Worm (Caenorhabditis elegans) whole organism, midembryonic: ENCODE data around the gene F38C2.7.
"Not testable (repeated sequence)": the region's sequence is repeated elsewhere in the genome, so short reads cannot be mapped to it uniquely, and the experiment has no call there.

ENCODE experiments used
- T22C8.4 ChIP-seq: fragments of 200-800 bp; sonication (Bioruptor generic); IDR thresholded peaks from 2 replicates; pipeline ENCODE4 v1.3.6; 2022; ENCODE audit warnings: missing genetic modification characterization, missing compliant biosample characterization
- cog-1 ChIP-seq: sonication (generic microtip); optimal IDR thresholded peaks from 2 replicates; lab custom pipeline; 2016; ENCODE audit warnings: missing genetic modification characterization, missing compliant biosample characterization
- flt-1 ChIP-seq: fragments of 200-800 bp; sonication (Bioruptor generic); IDR thresholded peaks from 2 replicates; pipeline ENCODE4 v1.3.6; 2022; ENCODE audit warnings: missing genetic modification characterization, missing compliant biosample characterization
- klf-2 ChIP-seq: fragments of 200-800 bp; sonication (Bioruptor generic); conservative IDR thresholded peaks from 2 replicates; pipeline ENCODE4 v1.3.6; 2022; ENCODE audit warnings: missing genetic modification reagents, missing genetic modification characterization, missing compliant biosample characterization
- med-1 ChIP-seq: sonication (generic microtip); optimal IDR thresholded peaks from 2 replicates; lab custom pipeline; 2017; ENCODE audit warnings: missing genetic modification characterization, mild to moderate bottlenecking, missing compliant biosample characterization, antibody characterized with exemption, missing genetic modification reagents; ENCODE audit not compliant: insufficient read depth
- ref-1 ChIP-seq: fragments of 200-800 bp; sonication (Bioruptor generic); conservative IDR thresholded peaks from 2 replicates; pipeline ENCODE4 v1.3.6; 2022; ENCODE audit warnings: missing genetic modification reagents, missing genetic modification characterization, missing compliant biosample characterization
- tab-1 ChIP-seq: fragments of 200-800 bp; sonication (Bioruptor generic); IDR thresholded peaks from 2 replicates; pipeline ENCODE4 v1.3.6; 2022; ENCODE audit warnings: missing genetic modification characterization, missing compliant biosample characterization
- ztf-23 ChIP-seq: fragments of 200-800 bp; sonication (Bioruptor generic); IDR thresholded peaks from 2 replicates; pipeline ENCODE4 v1.3.6; 2022; ENCODE audit warnings: missing genetic modification reagents, missing genetic modification characterization, missing compliant biosample characterization
- ztf-29 ChIP-seq: fragments of 200-800 bp; sonication (Bioruptor generic); IDR thresholded peaks from 2 replicates; pipeline ENCODE4 v1.3.6; 2022; ENCODE audit warnings: missing genetic modification reagents, missing genetic modification characterization, missing compliant biosample characterization

F38C2.7 gene

DNA sequence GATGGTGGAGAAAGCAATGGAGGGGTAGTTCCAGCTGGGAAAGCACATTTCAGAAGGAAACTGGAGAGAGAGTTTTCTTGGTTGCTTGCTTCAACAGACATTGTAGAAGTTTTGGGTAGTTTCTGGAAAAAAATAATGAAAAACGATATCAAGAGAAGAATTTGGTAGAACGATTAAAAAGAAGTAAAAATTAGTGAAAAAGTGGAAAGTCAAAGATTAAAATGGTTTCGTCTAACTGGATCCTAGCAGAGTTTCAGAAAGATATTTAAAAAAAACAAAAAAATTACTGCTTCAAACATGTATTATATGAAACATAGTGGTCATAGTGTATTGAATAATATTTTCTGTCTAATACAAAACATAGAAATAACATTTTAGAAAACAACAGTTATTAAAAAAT lies at the start of gene F38C2.7:
Gene F38C2.7 (minus strand): TSS at position 101 of the 400 bp plus-strand sequence.
- no peak for TF ChIP-seq flt-1
- no peak for TF ChIP-seq T22C8.4 (GFP tag; lab: Robert Waterston, UW)
- no peak for TF ChIP-seq klf-2 (GFP tag; lab: Robert Waterston, UW)
- no peak for TF ChIP-seq ref-1
- TF ChIP-seq med-1 (GFP tag; lab: Kevin White, UChicago), result no peak
- no peak for TF ChIP-seq cog-1 (tag; lab: Kevin White, UChicago)
- TF ChIP-seq ztf-29, result no peak
- TF ChIP-seq tab-1, result no peak
- TF ChIP-seq ztf-23, result no peak

DNA sequence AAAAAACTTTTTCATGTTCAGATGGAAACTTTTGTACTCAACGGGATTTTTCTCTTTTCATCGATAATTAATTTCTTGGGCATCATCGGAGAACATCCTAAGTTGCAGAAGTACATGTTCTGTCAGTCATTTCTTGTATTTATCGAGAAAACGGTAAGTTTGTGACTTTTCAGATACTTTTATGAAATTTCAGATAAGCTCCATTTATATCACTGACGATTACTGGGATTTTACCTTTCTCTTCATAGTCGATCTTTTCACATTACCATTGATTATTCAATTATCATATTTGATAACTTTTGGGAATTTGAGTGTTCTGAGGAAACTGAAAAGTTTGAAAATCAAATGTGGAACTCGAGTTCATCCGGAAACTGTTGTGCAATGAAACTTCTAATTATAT lies 47.4 kb upstream of the F38C2.7 start, which contains the start of gene srz-105:
Gene srz-105 (plus strand): TSS at position 301 of the 400 bp plus-strand sequence.
- TF ChIP-seq ztf-29 (no peak), cog-1 (tag; lab: Kevin White, UChicago) (no peak), ref-1 (no peak), flt-1 (no peak), med-1 (GFP tag; lab: Kevin White, UChicago) (no peak), klf-2 (GFP tag; lab: Robert Waterston, UW) (no peak), tab-1 (no peak), T22C8.4 (GFP tag; lab: Robert Waterston, UW) (no peak), ztf-23 (no peak)

ce11 chrIV:16323373-16323772 lies 46.2 kb upstream of the F38C2.7 start, which contains the start of gene srz-104:
Gene srz-104 (plus strand): TSS chrIV:16323673.
- TF ChIP-seq T22C8.4 (GFP tag; lab: Robert Waterston, UW) (no peak), klf-2 (GFP tag; lab: Robert Waterston, UW) (no peak), flt-1 (no peak), med-1 (GFP tag; lab: Kevin White, UChicago) (no peak), ref-1 (no peak), ztf-23 (no peak), ztf-29 (no peak)

DNA sequence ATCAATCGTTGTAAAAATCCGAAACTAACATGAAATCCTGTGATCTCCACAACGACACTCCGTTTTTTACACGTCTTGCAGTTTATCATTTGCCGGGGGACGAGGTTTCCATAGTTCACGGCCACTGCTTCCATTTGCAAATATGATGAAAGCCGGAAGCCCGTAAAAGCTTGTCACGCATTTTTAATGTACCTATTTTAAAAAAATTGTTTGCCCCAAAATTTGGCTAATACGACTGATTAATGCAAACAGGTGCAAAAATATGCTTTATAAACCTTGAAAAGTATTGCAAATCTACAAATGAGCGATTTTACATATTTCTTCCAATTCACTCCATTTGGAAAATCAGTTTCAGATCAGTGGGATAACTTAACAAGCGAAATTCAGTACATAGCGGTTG lies 43.7 kb upstream of the F38C2.7 start, which contains the start of gene srz-61:
Gene srz-61 (plus strand): TSS at position 301 of the 400 bp plus-strand sequence.
- TF ChIP-seq cog-1 (tag; lab: Kevin White, UChicago) (no peak), ref-1 (no peak), med-1 (GFP tag; lab: Kevin White, UChicago) (no peak), tab-1 (no peak), ztf-29 (no peak), ztf-23 (no peak), flt-1 (no peak)

- TF ChIP-seq ref-1 (no peak), flt-1 (no peak), tab-1 (no peak), T22C8.4 (GFP tag; lab: Robert Waterston, UW) (no peak), ztf-23 (no peak)
Observed at ce11 chrIV:16320410-16320809, 43.2 kb upstream of the F38C2.7 start, which contains the start of gene K03D3.5. Gene K03D3.5 (minus strand): TSS chrIV:16320510.

DNA sequence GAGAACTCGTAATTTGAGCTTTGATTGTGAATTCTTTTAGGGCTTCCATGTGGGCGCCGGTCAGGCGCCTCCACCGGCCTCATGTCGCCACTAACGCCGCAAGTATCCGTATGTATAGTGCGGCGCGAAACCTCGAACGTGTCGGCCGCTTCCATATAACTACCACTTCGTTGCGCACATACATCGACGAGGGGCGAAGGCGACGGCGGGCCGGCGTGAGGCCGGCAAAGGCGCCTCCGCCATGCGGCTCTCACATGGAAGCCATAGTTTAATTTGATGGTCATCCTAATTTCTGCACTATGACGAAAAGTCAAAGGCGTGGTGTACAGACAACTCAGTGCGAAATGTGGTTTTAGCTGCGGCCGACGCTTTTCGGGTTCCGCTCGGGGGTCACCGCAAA lies 32.9 kb upstream of the F38C2.7 start:
- TF ChIP-seq cog-1 (tag; lab: Kevin White, UChicago), result no peak
- TF ChIP-seq ref-1, result no peak
- no peak for TF ChIP-seq ztf-23
- no peak for TF ChIP-seq flt-1
- no peak for TF ChIP-seq T22C8.4 (GFP tag; lab: Robert Waterston, UW)
- no peak for TF ChIP-seq med-1 (GFP tag; lab: Kevin White, UChicago)
- no peak for TF ChIP-seq klf-2 (GFP tag; lab: Robert Waterston, UW)
- no peak for TF ChIP-seq ztf-29
- TF ChIP-seq tab-1, result no peak

DNA sequence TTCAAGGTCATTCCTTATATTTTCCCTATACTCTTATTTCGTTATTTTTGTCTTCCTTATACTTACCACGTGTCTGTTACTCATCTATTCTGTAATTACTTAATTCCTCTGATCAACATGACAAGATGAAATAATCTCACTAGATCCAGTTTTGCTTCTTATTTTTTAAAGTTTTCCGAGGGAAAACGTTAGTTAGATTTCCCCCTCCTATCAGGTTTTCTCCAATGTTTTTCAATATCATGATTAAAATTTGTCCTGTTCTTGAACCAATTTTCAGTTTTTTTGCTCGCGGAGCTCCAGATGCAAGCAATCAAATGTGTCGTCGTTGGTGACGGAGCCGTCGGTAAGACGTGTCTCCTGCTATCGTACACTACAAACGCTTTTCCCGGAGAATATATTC lies 30.7 kb upstream of the F38C2.7 start, which contains the start of gene rac-2:
Gene rac-2 (plus strand): TSS at position 301 of the 400 bp plus-strand sequence.
- TF ChIP-seq flt-1; ref-1; cog-1 (tag; lab: Kevin White, UChicago): not testable (repeated sequence)

ce11 chrIV:16306918-16307317 lies 29.7 kb upstream of the F38C2.7 start:
- no peak for TF ChIP-seq tab-1
- TF ChIP-seq klf-2 (GFP tag; lab: Robert Waterston, UW), result no peak
- TF ChIP-seq T22C8.4 (GFP tag; lab: Robert Waterston, UW), result no peak
- no peak for TF ChIP-seq med-1 (GFP tag; lab: Kevin White, UChicago)
- no peak for TF ChIP-seq ztf-23
- no peak for TF ChIP-seq flt-1

DNA sequence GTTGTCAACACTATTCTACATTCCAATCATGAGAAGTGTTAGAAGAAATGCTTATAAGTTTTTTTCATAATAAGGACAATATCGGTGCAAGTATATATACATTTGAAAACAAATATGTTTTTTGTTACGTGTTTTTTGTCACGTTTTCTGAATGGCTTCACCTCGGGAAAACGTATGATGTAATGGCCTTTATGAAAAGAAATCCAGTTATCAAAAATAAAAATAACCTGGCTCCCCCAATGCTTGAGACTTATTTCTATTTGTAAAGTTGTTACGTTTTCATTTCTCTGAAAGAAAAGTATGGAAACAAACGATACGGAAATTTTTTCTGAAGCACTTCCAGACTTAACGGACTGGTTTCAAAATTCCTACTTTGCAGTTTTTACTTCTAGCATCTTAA lies 21.7 kb upstream of the F38C2.7 start, which contains the start of gene srz-72:
Gene srz-72 (plus strand): TSS at position 301 of the 400 bp plus-strand sequence.
- no peak for TF ChIP-seq med-1 (GFP tag; lab: Kevin White, UChicago)
- no peak for TF ChIP-seq klf-2 (GFP tag; lab: Robert Waterston, UW)
- TF ChIP-seq T22C8.4 (GFP tag; lab: Robert Waterston, UW), result no peak
- no peak for TF ChIP-seq ztf-23
- no peak for TF ChIP-seq tab-1
- no peak for TF ChIP-seq cog-1 (tag; lab: Kevin White, UChicago)

- TF ChIP-seq flt-1 (no peak), ref-1 (no peak), ztf-29 (no peak), T22C8.4 (GFP tag; lab: Robert Waterston, UW) (no peak), cog-1 (tag; lab: Kevin White, UChicago) (no peak), med-1 (GFP tag; lab: Kevin White, UChicago) (no peak), klf-2 (GFP tag; lab: Robert Waterston, UW) (no peak), tab-1 (no peak), ztf-23 (no peak)
Observed at ce11 chrIV:16293889-16294288, 16.7 kb upstream of the F38C2.7 start.

DNA sequence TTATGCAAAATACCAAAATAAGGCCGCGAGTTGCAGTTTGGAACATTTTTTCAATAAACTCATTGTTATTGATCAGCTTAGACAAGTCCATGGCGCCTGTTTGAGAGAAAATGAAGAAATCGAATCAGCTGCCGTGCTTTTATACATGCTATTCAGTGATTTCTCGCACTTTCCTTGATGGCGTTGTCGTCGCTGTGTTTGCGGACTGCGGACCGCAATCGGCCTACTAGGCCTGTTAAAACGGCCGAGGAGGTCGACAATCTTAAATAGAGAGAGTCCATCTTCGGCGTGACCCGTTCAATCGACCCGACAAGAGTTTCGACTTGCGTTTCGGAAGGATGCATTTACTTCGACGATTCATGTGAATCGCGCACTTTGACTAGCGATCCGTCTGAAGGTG lies 13.6 kb upstream of the F38C2.7 start, which contains the start of gene srz-75:
Gene srz-75 (minus strand): TSS at position 101 of the 400 bp plus-strand sequence.
- no peak for TF ChIP-seq flt-1
- TF ChIP-seq T22C8.4 (GFP tag; lab: Robert Waterston, UW), result no peak
- TF ChIP-seq ref-1, result no peak
- TF ChIP-seq ztf-29, result no peak
- TF ChIP-seq ztf-23, result no peak
- TF ChIP-seq klf-2 (GFP tag; lab: Robert Waterston, UW), result no peak
- TF ChIP-seq cog-1 (tag; lab: Kevin White, UChicago), result no peak
- no peak for TF ChIP-seq med-1 (GFP tag; lab: Kevin White, UChicago)
- TF ChIP-seq tab-1, result no peak
